Worm (Caenorhabditis elegans): ENCODE measurements around the gene K07B1.7.

K07B1.7 gene

ce11 chrV:9346804-9347203 lies at the start of gene K07B1.7, which contains the start of gene try-5 (continued):
- TF ChIP-seq lin-15B (tag; optimal IDR thresholded peaks at IDR 0.05) (peak; percentile 24), fos-1 (tag; optimal IDR thresholded peaks at IDR 0.05) (no peak), skn-1 (tag; optimal IDR thresholded peaks at IDR 0.05) (peak; percentile 73), mef-2 (tag; optimal IDR thresholded peaks at IDR 0.05) (no peak), dsc-1 (tag; optimal IDR thresholded peaks at IDR 0.05) (peak; percentile 48), nhr-77 (tag; optimal IDR thresholded peaks at IDR 0.05) (peak; percentile 24), F16B12.6 (tag; optimal IDR thresholded peaks at IDR 0.05) (peak; percentile 42), ceh-82 (tag; optimal IDR thresholded peaks at IDR 0.05) (peak; percentile 45 to 72 (median 65)), sox-4 (tag; optimal IDR thresholded peaks at IDR 0.05) (no peak), rnt-1 (tag; optimal IDR thresholded peaks at IDR 0.05) (peak; percentile 74), nhr-19 (GFP tag; conservative IDR thresholded peaks at IDR 0.05) (peak; percentile 53)

ce11 chrV:9394938-9395639 lies 48.3 kb upstream of the K07B1.7 start:
- no peak for TF ChIP-seq unc-130 (tag; optimal IDR thresholded peaks at IDR 0.05)
- TF ChIP-seq nhr-76 (tag; optimal IDR thresholded peaks at IDR 0.05): no peak
- TF ChIP-seq lin-39 (tag; optimal IDR thresholded peaks at IDR 0.05): no peak
- no peak for TF ChIP-seq ceh-90 (tag; optimal IDR thresholded peaks at IDR 0.05)
- TF ChIP-seq lsy-2 (tag; optimal IDR thresholded peaks at IDR 0.05): no peak
- TF ChIP-seq blmp-1 (tag; optimal IDR thresholded peaks at IDR 0.05): peak; percentile 62
- no peak for TF ChIP-seq ceh-63 (GFP tag; optimal IDR thresholded peaks at IDR 0.05)
- TF ChIP-seq skn-1 (tag; optimal IDR thresholded peaks at IDR 0.05): no peak
- no peak for TF ChIP-seq egl-27 (tag; optimal IDR thresholded peaks at IDR 0.05)
- TF ChIP-seq nhr-77 (tag; optimal IDR thresholded peaks at IDR 0.05): no peak
- TF ChIP-seq hlh-4 (tag; optimal IDR thresholded peaks at IDR 0.05): no peak
- no peak for TF ChIP-seq C34B4.2 (tag; optimal IDR thresholded peaks at IDR 0.05)
- no peak for TF ChIP-seq grh-1 (GFP tag; IDR thresholded peaks at IDR 0.05)
- no peak for TF ChIP-seq zip-4 (GFP tag; optimal IDR thresholded peaks at IDR 0.05)
- no peak for TF ChIP-seq aly-2 (tag; optimal IDR thresholded peaks at IDR 0.05)
- TF ChIP-seq Y116A8C.19 (tag; optimal IDR thresholded peaks at IDR 0.05; ENCODE audit: borderline replicate concordance): no peak
- TF ChIP-seq nhr-85 (tag): peak; percentile 58
- TF ChIP-seq ztf-4 (tag; optimal IDR thresholded peaks at IDR 0.05): no peak
- TF ChIP-seq ets-5 (GFP tag; IDR thresholded peaks at IDR 0.05): no peak
- TF ChIP-seq dsc-1 (tag; optimal IDR thresholded peaks at IDR 0.05): peak; percentile 55
- TF ChIP-seq sup-37 (GFP tag; optimal IDR thresholded peaks at IDR 0.05): no peak
- no peak for TF ChIP-seq hlh-17 (GFP tag; optimal IDR thresholded peaks at IDR 0.05; ENCODE audit: borderline replicate concordance)
- peak; percentile 28 for TF ChIP-seq fkh-8 (tag; optimal IDR thresholded peaks at IDR 0.05)
- TF ChIP-seq elt-2 (tag; optimal IDR thresholded peaks at IDR 0.05): no peak
- TF ChIP-seq sptf-1 (tag; optimal IDR thresholded peaks at IDR 0.05): no peak
- no peak for TF ChIP-seq ztf-11 (tag; optimal IDR thresholded peaks at IDR 0.05)
- no peak for TF ChIP-seq lin-13 (GFP tag; optimal IDR thresholded peaks at IDR 0.05)
- TF ChIP-seq pax-3 (tag; optimal IDR thresholded peaks at IDR 0.05): no peak
- TF ChIP-seq aha-1 (tag; optimal IDR thresholded peaks at IDR 0.05): no peak
- TF ChIP-seq rnt-1 (tag; optimal IDR thresholded peaks at IDR 0.05): no peak
- no peak for TF ChIP-seq nhr-28 (tag; optimal IDR thresholded peaks at IDR 0.05)
- TF ChIP-seq fkh-4 (tag; optimal IDR thresholded peaks at IDR 0.05; ENCODE audit: borderline replicate concordance): no peak
- TF ChIP-seq elt-3 (tag; optimal IDR thresholded peaks at IDR 0.05): no peak
- TF ChIP-seq unc-30 (tag; optimal IDR thresholded peaks at IDR 0.05): no peak
- no peak for TF ChIP-seq C16A3.4 (tag; optimal IDR thresholded peaks at IDR 0.05)
- TF ChIP-seq nhr-84 (tag; optimal IDR thresholded peaks at IDR 0.05): no peak
- TF ChIP-seq fkh-10 (GFP tag; optimal IDR thresholded peaks at IDR 0.05): no peak
- TF ChIP-seq lin-14 (GFP tag; optimal IDR thresholded peaks at IDR 0.05): peak; percentile 43
- no peak for TF ChIP-seq isw-1 (GFP tag; IDR thresholded peaks at IDR 0.05)
- no peak for TF ChIP-seq mab-9 (GFP tag; IDR thresholded peaks at IDR 0.05)
- no peak for TF ChIP-seq C04F5.9 (tag; optimal IDR thresholded peaks at IDR 0.05)

All from whole organism, L1 larva.